Worm (Caenorhabditis elegans): ENCODE measurements around the gene ule-4.
"Not testable (repeated sequence)": the region's sequence is repeated elsewhere in the genome, so short reads cannot be mapped to it uniquely, and the experiment has no call there.

ule-4 gene

ce11 chrIV:13673504-13673903 is 26.0 kb upstream of the ule-4 start, which contains the start of gene oac-48:
oac-48 (plus strand) TSS chrIV:13673804.
- TF ChIP-seq lin-15B (tag; optimal IDR thresholded peaks at IDR 0.05) (no peak), mml-1 (tag; optimal IDR thresholded peaks at IDR 0.05) (no peak), mdl-1 (tag; optimal IDR thresholded peaks at IDR 0.05) (no peak), elt-1 (tag; optimal IDR thresholded peaks at IDR 0.05) (no peak), ztf-11 (tag; optimal IDR thresholded peaks at IDR 0.05) (no peak), nhr-76 (tag; optimal IDR thresholded peaks at IDR 0.05) (no peak), jun-1 (tag; optimal IDR thresholded peaks at IDR 0.05) (no peak), nhr-67 (tag; optimal IDR thresholded peaks at IDR 0.05) (no peak), lin-39 (tag; optimal IDR thresholded peaks at IDR 0.05) (no peak), elt-2 (tag; optimal IDR thresholded peaks at IDR 0.05) (no peak)

DNA sequence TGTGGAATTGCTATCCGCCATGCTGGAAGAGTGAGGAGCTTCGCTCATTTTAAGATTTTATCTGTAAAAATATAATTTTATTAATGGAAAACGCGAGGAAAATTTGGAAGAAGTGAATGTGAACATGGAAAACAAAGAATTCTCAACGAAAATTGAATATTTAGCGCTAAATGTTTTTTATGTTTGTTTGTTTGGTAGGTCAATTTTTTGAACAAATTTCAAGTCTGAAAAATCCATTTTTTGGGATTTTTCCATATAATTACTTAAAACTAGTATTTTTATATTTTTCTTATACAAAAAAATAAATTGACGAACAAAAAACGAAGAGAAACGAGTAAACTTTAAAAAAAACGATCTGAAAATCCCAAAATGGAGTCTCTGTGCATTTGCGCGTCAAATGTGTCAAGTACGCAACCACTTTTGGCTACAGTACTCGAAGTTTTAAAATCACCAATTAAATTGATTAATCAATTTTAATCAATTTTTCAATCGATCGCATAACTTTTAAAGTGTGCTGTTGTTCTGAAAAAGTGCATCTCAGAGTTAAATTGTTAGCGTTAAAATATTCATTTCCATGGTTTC is 19.5 kb upstream of the ule-4 start, which contains the start of gene fbxa-215:
fbxa-215 (minus strand) TSS at position 61 of the 582 bp plus-strand sequence.
- no peak for TF ChIP-seq nhr-28 (tag; optimal IDR thresholded peaks at IDR 0.05)
- no peak for TF ChIP-seq nhr-43 (tag; optimal IDR thresholded peaks at IDR 0.05; ENCODE audit: poor library complexity, severe bottlenecking)
- no peak for TF ChIP-seq nhr-67 (tag; optimal IDR thresholded peaks at IDR 0.05)
- no peak for TF ChIP-seq fos-1 (tag; optimal IDR thresholded peaks at IDR 0.05)

- TF ChIP-seq daf-12 (tag; optimal IDR thresholded peaks at IDR 0.05) (no peak), nhr-43 (tag; optimal IDR thresholded peaks at IDR 0.05; ENCODE audit: poor library complexity, severe bottlenecking) (no peak), nhr-67 (tag; optimal IDR thresholded peaks at IDR 0.05) (no peak), mdl-1 (tag; optimal IDR thresholded peaks at IDR 0.05) (no peak), skn-1 (tag; optimal IDR thresholded peaks at IDR 0.05) (no peak), unc-39 (tag; optimal IDR thresholded peaks at IDR 0.05) (no peak), nhr-11 (tag; optimal IDR thresholded peaks at IDR 0.05) (no peak), fos-1 (tag; optimal IDR thresholded peaks at IDR 0.05) (no peak), ceh-82 (tag; optimal IDR thresholded peaks at IDR 0.05) (no peak), nhr-237 (tag; optimal IDR thresholded peaks at IDR 0.05) (no peak), ceh-9 (tag; optimal IDR thresholded peaks at IDR 0.05) (no peak), elt-1 (tag; optimal IDR thresholded peaks at IDR 0.05) (no peak), ztf-4 (tag; optimal IDR thresholded peaks at IDR 0.05) (no peak), elt-2 (tag; optimal IDR thresholded peaks at IDR 0.05) (no peak), ZK546.5 (tag; optimal IDR thresholded peaks at IDR 0.05) (no peak), jun-1 (tag; optimal IDR thresholded peaks at IDR 0.05) (no peak), elt-3 (tag; optimal IDR thresholded peaks at IDR 0.05) (no peak)
Measured at ce11 chrIV:13665073-13665472, 17.6 kb upstream of the ule-4 start.

DNA sequence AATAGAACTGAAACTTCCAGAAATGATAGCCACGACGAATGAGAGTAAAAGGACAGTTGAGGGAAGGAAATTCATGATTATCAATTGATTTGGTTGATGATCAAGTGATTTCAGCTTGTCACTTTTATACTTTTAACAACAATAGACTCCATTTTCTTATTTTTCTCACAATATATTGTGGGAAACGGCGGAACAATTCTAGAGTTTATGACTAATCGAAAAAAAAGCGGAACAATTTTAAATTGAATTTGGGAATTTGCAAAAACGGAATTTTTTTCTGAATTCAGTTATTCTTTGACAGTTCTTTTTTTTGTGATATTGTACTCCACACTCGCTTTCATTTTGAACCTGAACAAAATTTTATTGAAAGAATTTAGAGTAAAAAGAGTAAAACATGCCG is 16.6 kb upstream of the ule-4 start, which contains the start of gene Y45F10C.4:
Y45F10C.4 (minus strand) TSS at position 101 of the 400 bp plus-strand sequence.
- TF ChIP-seq snpc-4 (tag; optimal IDR thresholded peaks at IDR 0.05) (no peak), fkh-2 (tag; optimal IDR thresholded peaks at IDR 0.05) (no peak), ceh-16 (tag; optimal IDR thresholded peaks at IDR 0.05) (no peak), jun-1 (tag; optimal IDR thresholded peaks at IDR 0.05) (no peak), nhr-25 (tag; optimal IDR thresholded peaks at IDR 0.05) (no peak), nhr-76 (tag; optimal IDR thresholded peaks at IDR 0.05) (no peak), ztf-4 (tag; optimal IDR thresholded peaks at IDR 0.05) (no peak), ama-1 (optimal IDR thresholded peaks at IDR 0.05) (no peak), nhr-77 (tag; optimal IDR thresholded peaks at IDR 0.05) (no peak), nhr-11 (tag; optimal IDR thresholded peaks at IDR 0.05) (no peak), elt-2 (tag; optimal IDR thresholded peaks at IDR 0.05) (no peak), ceh-28 (tag; optimal IDR thresholded peaks at IDR 0.05) (no peak), unc-62 (GFP tag; optimal IDR thresholded peaks at IDR 0.05) (no peak), lin-15B (tag; optimal IDR thresholded peaks at IDR 0.05) (no peak), nhr-67 (tag; optimal IDR thresholded peaks at IDR 0.05) (no peak), pqm-1 (tag; optimal IDR thresholded peaks at IDR 0.05) (no peak), ceh-82 (tag; optimal IDR thresholded peaks at IDR 0.05) (no peak)

- not testable (repeated sequence) for TF ChIP-seq ceh-9, R02D3.7, hmg-11 (tag; optimal IDR thresholded peaks at IDR 0.05)
Measured at ce11 chrIV:13662570-13662969, 15.1 kb upstream of the ule-4 start, which contains the start of gene Y45F10C.2. Y45F10C.2 (minus strand) TSS chrIV:13662670.
